Fruit fly (Drosophila melanogaster) whole organism, wandering third instar larva: ENCODE measurements around the gene CG4770.

Experiments
- Abd-B ChIP-seq: fragments of >200 bp; optimal IDR thresholded peaks from 2 replicates; lab custom pipeline; 2017; ENCODE audit warnings: missing biosample characterization, missing genetic modification characterization
- Dfd ChIP-seq: fragments of >200 bp; optimal IDR thresholded peaks from 2 replicates; lab custom pipeline; 2017; ENCODE audit warnings: missing biosample characterization, missing genetic modification characterization
- GATAd ChIP-seq: sonication (Bioruptor generic); optimal IDR thresholded peaks from 2 replicates; lab custom pipeline; 2016; ENCODE audit warnings: missing biosample characterization, missing genetic modification characterization
- HLH106 ChIP-seq: fragments of 200-800 bp; optimal IDR thresholded peaks from 3 replicates; lab custom pipeline; 2019; ENCODE audit warnings: missing biosample characterization, mild to moderate bottlenecking, missing genetic modification characterization, moderate library complexity
- Hr78 ChIP-seq: fragments of >200 bp; optimal IDR thresholded peaks from 2 replicates; lab custom pipeline; 2017; ENCODE audit warnings: missing biosample characterization, missing genetic modification characterization
- ey ChIP-seq: fragments of 200-800 bp; sonication (Bioruptor generic); optimal IDR thresholded peaks from 2 replicates; lab custom pipeline; 2016; ENCODE audit warnings: missing biosample characterization, missing genetic modification characterization
- pan ChIP-seq: fragments of >200 bp; optimal IDR thresholded peaks from 2 replicates; lab custom pipeline; 2017
- psq ChIP-seq: fragments of 200-800 bp; sonication (Bioruptor generic); optimal IDR thresholded peaks from 3 replicates; lab custom pipeline; 2017; ENCODE audit warnings: missing biosample characterization, mild to moderate bottlenecking, missing genetic modification characterization, moderate library complexity
- sv ChIP-seq: fragments of 200-800 bp; sonication (Bioruptor generic); optimal IDR thresholded peaks from 3 replicates; lab custom pipeline; 2016; ENCODE audit warnings: missing biosample characterization, missing genetic modification characterization
- tai ChIP-seq: sonication (Bioruptor generic); optimal IDR thresholded peaks from 2 replicates; lab custom pipeline; 2016; ENCODE audit warnings: missing biosample characterization, missing genetic modification characterization
- usp ChIP-seq: fragments of >200 bp; optimal IDR thresholded peaks from 2 replicates; lab custom pipeline; 2017; ENCODE audit warnings: missing biosample characterization, missing genetic modification characterization
- woc ChIP-seq: sonication (Bioruptor generic); optimal IDR thresholded peaks from 2 replicates; lab custom pipeline; 2016; ENCODE audit warnings: missing biosample characterization, mild to moderate bottlenecking, missing genetic modification characterization

dm6 chr3R:19873102-19873737 lies 45.1 kb upstream of the CG4770 start:
- TF ChIP-seq ey (GFP tag; lab: Kevin White, UChicago) (no peak), tai (GFP tag; lab: Kevin White, UChicago) (no peak), Abd-B (GFP tag; lab: Kevin White, UChicago) (no peak), Hr78 (GFP tag; lab: Kevin White, UChicago) (no peak), usp (GFP tag; lab: Kevin White, UChicago) (no peak), Dfd (GFP tag; lab: Kevin White, UChicago) (no peak), GATAd (GFP tag; lab: Kevin White, UChicago) (no peak), HLH106 (tag; lab: Kevin White, UChicago) (no peak), pan (no peak), psq (GFP tag; lab: Kevin White, UChicago) (no peak), woc (GFP tag; lab: Kevin White, UChicago) (no peak), sv (GFP tag; lab: Kevin White, UChicago) (no peak)
